1 fruit fly cellular context compared by ENCODE assay signal in the genomic region with DNA sequence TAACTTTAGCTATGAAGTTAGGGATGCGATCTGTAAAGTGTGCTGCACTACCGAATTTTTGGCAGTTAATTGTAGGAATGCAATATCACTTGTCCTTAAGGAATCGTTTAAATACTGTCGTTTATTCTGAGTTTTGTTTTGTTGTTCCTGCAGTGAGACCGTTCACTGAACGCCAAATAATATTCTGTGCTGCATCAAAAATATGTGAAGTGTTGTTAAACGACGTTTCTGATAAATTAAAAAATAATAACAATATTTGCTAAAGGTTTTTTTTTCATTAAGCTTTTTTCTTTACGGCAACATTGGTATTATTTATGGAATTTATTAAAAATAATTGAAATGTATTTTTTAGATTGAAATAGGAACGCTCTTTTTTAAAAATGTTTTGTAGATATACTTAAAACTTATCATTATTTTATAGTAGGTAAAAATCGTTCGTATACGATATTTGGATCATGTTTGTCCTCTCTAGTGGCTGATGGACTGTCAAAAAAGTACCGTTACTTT.
TF ChIP-seq lines count a peak whose summit lies in the region.

A gene (minus strand): TSS at position 182 of the 507 bp plus-strand sequence.

TF ChIP-seq in whole organism, embryonic, 481 proteins besides CTCF, POLR2A, EP300 and RAD21 (continued from another document and continues in another):
- TF ChIP-seq da (GFP tag; optimal IDR thresholded peaks at IDR 0.05; lab: Kevin White, UChicago) (no peak), Nf-YC (tag; optimal IDR thresholded peaks at IDR 0.05; lab: Kevin White, UChicago) (peak; percentile 45), ewg (GFP tag; optimal IDR thresholded peaks at IDR 0.05; lab: Kevin White, UChicago) (no peak), CG9437 (GFP tag; optimal IDR thresholded peaks at IDR 0.05; lab: Kevin White, UChicago) (no peak), Mrtf (GFP tag; IDR thresholded peaks at IDR 0.05; lab: Robert Waterston, UW) (no peak), Mad (GFP tag; optimal IDR thresholded peaks at IDR 0.05; lab: Kevin White, UChicago) (no peak), bowl (GFP tag; IDR thresholded peaks at IDR 0.05; lab: Robert Waterston, UW) (no peak), Side (GFP tag; optimal IDR thresholded peaks at IDR 0.05; lab: Kevin White, UChicago) (no peak), CG6791 (GFP tag; IDR thresholded peaks at IDR 0.05; lab: Robert Waterston, UW; ENCODE audit: partially characterized antibody) (no peak), Elba2 (GFP tag; optimal IDR thresholded peaks at IDR 0.05; lab: Kevin White, UChicago) (no peak), her (GFP tag; optimal IDR thresholded peaks at IDR 0.05; lab: Kevin White, UChicago) (no peak), toy (GFP tag; IDR thresholded peaks at IDR 0.05; lab: Robert Waterston, UW) (no peak), Lim3 (GFP tag; IDR thresholded peaks at IDR 0.05; lab: Robert Waterston, UW) (no peak), cas (GFP tag; IDR thresholded peaks at IDR 0.05; lab: Robert Waterston, UW) (no peak), CG12659 (GFP tag; optimal IDR thresholded peaks at IDR 0.05; lab: Kevin White, UChicago) (peak; percentile 67), CG11085 (GFP tag; IDR thresholded peaks at IDR 0.05; lab: Robert Waterston, UW) (no peak), bsh (GFP tag; optimal IDR thresholded peaks at IDR 0.05; lab: Kevin White, UChicago) (peak in 1 of 2 experiments; percentile 40), cg (GFP tag; optimal IDR thresholded peaks at IDR 0.05; lab: Kevin White, UChicago) (no peak), CG6175 (GFP tag; IDR thresholded peaks at IDR 0.05; lab: Robert Waterston, UW) (no peak), CG11723 (GFP tag; optimal IDR thresholded peaks at IDR 0.05; lab: Kevin White, UChicago) (no peak), CG17328 (GFP tag; IDR thresholded peaks at IDR 0.05; lab: Robert Waterston, UW) (peak; percentile 52; the same call in 1 of the 2 replicates), oc (tag; optimal IDR thresholded peaks at IDR 0.05; lab: Kevin White, UChicago) (no peak), HLHmδ (GFP tag; optimal IDR thresholded peaks at IDR 0.05; lab: Kevin White, UChicago) (no peak), D (optimal IDR thresholded peaks at IDR 0.05; lab: Kevin White, UChicago) (no peak), D (GFP tag; optimal IDR thresholded peaks at IDR 0.05; lab: Kevin White, UChicago) (no peak), Fer3 (tag; optimal IDR thresholded peaks at IDR 0.05; lab: Kevin White, UChicago) (peak; percentile 20), Oaz (GFP tag; IDR thresholded peaks at IDR 0.05; lab: Robert Waterston, UW) (no peak), CG4282 (GFP tag; optimal IDR thresholded peaks at IDR 0.05; lab: Kevin White, UChicago) (no peak), jigr1 (GFP tag; IDR thresholded peaks at IDR 0.05; lab: Robert Waterston, UW) (peak; percentile 67; the same call in 1 of the 3 replicates), CG4360 (GFP tag; IDR thresholded peaks at IDR 0.05; lab: Robert Waterston, UW) (no peak), HLH3B (GFP tag; IDR thresholded peaks at IDR 0.05; lab: Robert Waterston, UW) (no peak), MESR4 (GFP tag; optimal IDR thresholded peaks at IDR 0.05; lab: Kevin White, UChicago) (peak; percentile 70), CG2875 (GFP tag; optimal IDR thresholded peaks at IDR 0.05; lab: Kevin White, UChicago) (no peak), emc (GFP tag; optimal IDR thresholded peaks at IDR 0.05; lab: Kevin White, UChicago) (no peak), CG14441 (GFP tag; IDR thresholded peaks at IDR 0.05; lab: Robert Waterston, UW) (no peak), BEAF-32 (GFP tag; optimal IDR thresholded peaks at IDR 0.05; lab: Kevin White, UChicago) (peak; percentile 67), CG15479 (GFP tag; optimal IDR thresholded peaks at IDR 0.05; lab: Kevin White, UChicago) (no peak), CG6272 (GFP tag; IDR thresholded peaks at IDR 0.05; lab: Robert Waterston, UW) (no peak), Atf-2 (GFP tag; optimal IDR thresholded peaks at IDR 0.05; lab: Kevin White, UChicago) (no peak), Hr51 (GFP tag; optimal IDR thresholded peaks at IDR 0.05; lab: Kevin White, UChicago) (no peak), hkb (optimal IDR thresholded peaks at IDR 0.05; lab: Kevin White, UChicago) (no peak), hkb (GFP tag; IDR thresholded peaks at IDR 0.05; lab: Robert Waterston, UW) (no peak), sr (GFP tag; IDR thresholded peaks at IDR 0.05; lab: Robert Waterston, UW) (no peak; the same call in 2 of the 3 replicates), h (optimal IDR thresholded peaks at IDR 0.05; lab: Kevin White, UChicago) (no peak), ham (GFP tag; IDR thresholded peaks at IDR 0.05; lab: Robert Waterston, UW) (no peak), NfI (GFP tag; optimal IDR thresholded peaks at IDR 0.05; lab: Kevin White, UChicago) (no peak), CG4404 (GFP tag; IDR thresholded peaks at IDR 0.05; lab: Robert Waterston, UW) (no peak), CG16815 (GFP tag; optimal IDR thresholded peaks at IDR 0.05; lab: Kevin White, UChicago) (no peak), CG13775 (GFP tag; optimal IDR thresholded peaks at IDR 0.05; lab: Kevin White, UChicago) (no peak), corto (GFP tag; optimal IDR thresholded peaks at IDR 0.05; lab: Kevin White, UChicago) (no peak), CG3065 (GFP tag; optimal IDR thresholded peaks at IDR 0.05; lab: Kevin White, UChicago) (peak; percentile 5), Hand (GFP tag; optimal IDR thresholded peaks at IDR 0.05; lab: Kevin White, UChicago) (no peak), bcd (GFP tag; optimal IDR thresholded peaks at IDR 0.05; lab: Kevin White, UChicago) (no peak), Doc3 (GFP tag; IDR thresholded peaks at IDR 0.05; lab: Robert Waterston, UW; ENCODE audit: partially characterized antibody) (no peak), ranshi (GFP tag; IDR thresholded peaks at IDR 0.05; lab: Robert Waterston, UW) (no peak), CG32772 (GFP tag; IDR thresholded peaks at IDR 0.05; lab: Robert Waterston, UW) (no peak), Adf1 (GFP tag; IDR thresholded peaks at IDR 0.05; lab: Robert Waterston, UW) (peak; percentile 26; the same call in 1 of the 2 replicates), CG12155 (GFP tag; optimal IDR thresholded peaks at IDR 0.05; lab: Kevin White, UChicago) (peak; percentile 20), lmd (GFP tag; IDR thresholded peaks at IDR 0.05; lab: Robert Waterston, UW) (no peak), CG12071 (GFP tag; optimal IDR thresholded peaks at IDR 0.05; lab: Kevin White, UChicago) (no peak), CG12236 (GFP tag; optimal IDR thresholded peaks at IDR 0.05; lab: Kevin White, UChicago) (no peak), CG8388 (GFP tag; optimal IDR thresholded peaks at IDR 0.05; lab: Kevin White, UChicago) (peak; percentile 54), dmrt11E (tag; optimal IDR thresholded peaks at IDR 0.05; lab: Kevin White, UChicago) (peak; percentile 60), CG18011 (GFP tag; optimal IDR thresholded peaks at IDR 0.05; lab: Kevin White, UChicago) (no peak), CG31441 (GFP tag; IDR thresholded peaks at IDR 0.05; lab: Robert Waterston, UW) (no peak; the same call in none of the 2 replicates), klu (GFP tag; IDR thresholded peaks at IDR 0.05; lab: Robert Waterston, UW) (no peak), wdn (GFP tag; IDR thresholded peaks at IDR 0.05; lab: Robert Waterston, UW) (no peak), CG7357 (GFP tag; IDR thresholded peaks at IDR 0.05; lab: Robert Waterston, UW) (no peak), eyg (GFP tag; optimal IDR thresholded peaks at IDR 0.05; lab: Kevin White, UChicago) (no peak), Tbp (GFP tag; optimal IDR thresholded peaks at IDR 0.05; lab: Kevin White, UChicago) (no peak), Med (GFP tag; lab: Kevin White, UChicago) (peak; percentile 63), Bdp1 (GFP tag; optimal IDR thresholded peaks at IDR 0.05; lab: Kevin White, UChicago) (no peak), CG6854 (GFP tag; optimal IDR thresholded peaks at IDR 0.05; lab: Kevin White, UChicago) (no peak), CoRest (tag; optimal IDR thresholded peaks at IDR 0.05; lab: Kevin White, UChicago) (peak; percentile 72), crc (GFP tag; optimal IDR thresholded peaks at IDR 0.05; lab: Kevin White, UChicago) (no peak), pzg (GFP tag; optimal IDR thresholded peaks at IDR 0.05; lab: Kevin White, UChicago) (peak; percentile 60), Antp (GFP tag; optimal IDR thresholded peaks at IDR 0.05; lab: Kevin White, UChicago) (no peak), CG5245 (GFP tag; optimal IDR thresholded peaks at IDR 0.05; lab: Kevin White, UChicago) (no peak), Dbx (GFP tag; IDR thresholded peaks at IDR 0.05; lab: Robert Waterston, UW) (0 out of 3 replicates have a peak, but pooled peaks have one; percentile 11), crol (GFP tag; IDR thresholded peaks at IDR 0.05; lab: Robert Waterston, UW) (no peak), maf-S (GFP tag; optimal IDR thresholded peaks at IDR 0.05; lab: Kevin White, UChicago) (no peak), peb (GFP tag; IDR thresholded peaks at IDR 0.05; lab: Robert Waterston, UW) (no peak), btn (GFP tag; optimal IDR thresholded peaks at IDR 0.05; lab: Kevin White, UChicago) (no peak), ind (GFP tag; optimal IDR thresholded peaks at IDR 0.05; lab: Kevin White, UChicago) (peak; percentile 8), abd-A (tag; optimal IDR thresholded peaks at IDR 0.05; lab: Kevin White, UChicago) (no peak), yki (optimal IDR thresholded peaks at IDR 0.05; lab: Kevin White, UChicago) (no peak), CG5953 (GFP tag; IDR thresholded peaks at IDR 0.05; lab: Robert Waterston, UW) (no peak), ato (GFP tag; IDR thresholded peaks at IDR 0.05; lab: Robert Waterston, UW; ENCODE audit: partially characterized antibody) (no peak), CG12104 (GFP tag; optimal IDR thresholded peaks at IDR 0.05; lab: Kevin White, UChicago) (no peak), CG10565 (GFP tag; optimal IDR thresholded peaks at IDR 0.05; lab: Kevin White, UChicago) (no peak), CG9817 (tag; optimal IDR thresholded peaks at IDR 0.05; lab: Kevin White, UChicago) (peak; percentile 35), nom (GFP tag; optimal IDR thresholded peaks at IDR 0.05; lab: Kevin White, UChicago) (no peak), row (GFP tag; IDR thresholded peaks at IDR 0.05; lab: Robert Waterston, UW) (peak; percentile 78), nau (GFP tag; optimal IDR thresholded peaks at IDR 0.05; lab: Kevin White, UChicago) (no peak), HHEX (GFP tag; optimal IDR thresholded peaks at IDR 0.05; lab: Kevin White, UChicago) (no peak), CG2202 (tag; optimal IDR thresholded peaks at IDR 0.05; lab: Kevin White, UChicago) (no peak), ci (GFP tag; IDR thresholded peaks at IDR 0.05; lab: Robert Waterston, UW) (no peak), Blimp-1 (GFP tag; optimal IDR thresholded peaks at IDR 0.05; lab: Kevin White, UChicago) (no peak), PHDP (tag; optimal IDR thresholded peaks at IDR 0.05; lab: Kevin White, UChicago) (peak; percentile 6), Lhr (GFP tag; optimal IDR thresholded peaks at IDR 0.05; lab: Kevin White, UChicago) (peak; percentile 53), Abd-B (GFP tag; optimal IDR thresholded peaks at IDR 0.05; lab: Kevin White, UChicago) (no peak), dimm (GFP tag; IDR thresholded peaks at IDR 0.05; lab: Robert Waterston, UW) (no peak), CG16779 (GFP tag; IDR thresholded peaks at IDR 0.05; lab: Robert Waterston, UW) (no peak), CrebB (tag; optimal IDR thresholded peaks at IDR 0.05; lab: Kevin White, UChicago) (no peak), tio (GFP tag; optimal IDR thresholded peaks at IDR 0.05; lab: Kevin White, UChicago) (no peak), CG7372 (GFP tag; IDR thresholded peaks at IDR 0.05; lab: Robert Waterston, UW) (no peak), BtbVII (GFP tag; optimal IDR thresholded peaks at IDR 0.05; lab: Kevin White, UChicago) (no peak), CG33213 (GFP tag; optimal IDR thresholded peaks at IDR 0.05; lab: Kevin White, UChicago) (no peak), HLH4C (GFP tag; IDR thresholded peaks at IDR 0.05; lab: Robert Waterston, UW; ENCODE audit: partially characterized antibody) (no peak), ase (GFP tag; IDR thresholded peaks at IDR 0.05; lab: Robert Waterston, UW) (no peak), CG30431 (GFP tag; optimal IDR thresholded peaks at IDR 0.05; lab: Kevin White, UChicago) (no peak), CG17912 (GFP tag; optimal IDR thresholded peaks at IDR 0.05; lab: Kevin White, UChicago) (no peak), Hr78 (GFP tag; optimal IDR thresholded peaks at IDR 0.05; lab: Kevin White, UChicago) (no peak), Nf-YB (GFP tag; optimal IDR thresholded peaks at IDR 0.05; lab: Kevin White, UChicago) (no peak), Hsf (GFP tag; optimal IDR thresholded peaks at IDR 0.05; lab: Kevin White, UChicago) (peak; percentile 25), CG17186 (GFP tag; optimal IDR thresholded peaks at IDR 0.05; lab: Kevin White, UChicago) (no peak), gcm2 (GFP tag; optimal IDR thresholded peaks at IDR 0.05; lab: Kevin White, UChicago) (no peak), bab2 (GFP tag; optimal IDR thresholded peaks at IDR 0.05; lab: Kevin White, UChicago) (no peak), CG1233 (GFP tag; optimal IDR thresholded peaks at IDR 0.05; lab: Kevin White, UChicago) (no peak), CG12942 (GFP tag; optimal IDR thresholded peaks at IDR 0.05; lab: Kevin White, UChicago) (no peak), Dp (GFP tag; optimal IDR thresholded peaks at IDR 0.05; lab: Kevin White, UChicago) (peak; percentile 13), phol (tag; optimal IDR thresholded peaks at IDR 0.05; lab: Kevin White, UChicago) (peak; percentile 70), run (tag; optimal IDR thresholded peaks at IDR 0.05; lab: Kevin White, UChicago) (no peak), CG31388 (GFP tag; optimal IDR thresholded peaks at IDR 0.05; lab: Kevin White, UChicago) (no peak), jing (GFP tag; optimal IDR thresholded peaks at IDR 0.05; lab: Kevin White, UChicago) (no peak), ash1 (GFP tag; optimal IDR thresholded peaks at IDR 0.05; lab: Kevin White, UChicago) (no peak), seq (GFP tag; IDR thresholded peaks at IDR 0.05; lab: Robert Waterston, UW) (no peak), sna (GFP tag; IDR thresholded peaks at IDR 0.05; lab: Robert Waterston, UW; ENCODE audit: partially characterized antibody) (no peak), sisA (GFP tag; IDR thresholded peaks at IDR 0.05; lab: Robert Waterston, UW) (no peak), zen (tag; optimal IDR thresholded peaks at IDR 0.05; lab: Kevin White, UChicago) (peak; percentile 62), pita (GFP tag; optimal IDR thresholded peaks at IDR 0.05; lab: Kevin White, UChicago) (no peak), Dref (GFP tag; IDR thresholded peaks at IDR 0.05; lab: Robert Waterston, UW) (no peak), pros (GFP tag; optimal IDR thresholded peaks at IDR 0.05; lab: Kevin White, UChicago) (no peak)
